Worm (Caenorhabditis elegans) whole organism, mixed stage, embryonic: ENCODE measurements around the gene timp-1.
A peak's percentile ranks its signal among the peaks of the same experiment; 100 is the strongest.

ENCODE experiments used
- M03D4.4 ChIP-seq: sonication (generic microtip); optimal IDR thresholded peaks from 2 replicates; lab custom pipeline; 2017; ENCODE audit warnings: mild to moderate bottlenecking, missing genetic modification characterization, missing compliant biosample characterization
- bed-3 ChIP-seq: fragments of 200-800 bp; sonication (Bioruptor generic); optimal IDR thresholded peaks from 3 replicates; lab custom pipeline; 2018; ENCODE audit warnings: mild to moderate bottlenecking, missing genetic modification characterization, moderate library complexity, missing compliant biosample characterization
- blmp-1 ChIP-seq: fragments of 150-350 bp; optimal IDR thresholded peaks from 2 replicates; lab custom pipeline; 2014; ENCODE audit warnings: missing biosample characterization, missing genetic modification characterization
- ceh-39 ChIP-seq: fragments of 150-350 bp; optimal IDR thresholded peaks from 2 replicates; lab custom pipeline; 2014; ENCODE audit warnings: missing biosample characterization, missing genetic modification characterization
- ceh-43 ChIP-seq: fragments of 200-800 bp; sonication (Bioruptor generic); optimal IDR thresholded peaks from 2 replicates; lab custom pipeline; 2018; ENCODE audit warnings: mild to moderate bottlenecking, missing genetic modification characterization, moderate library complexity, missing compliant biosample characterization
- ceh-83 ChIP-seq: fragments of 200-800 bp; sonication (Bioruptor generic); optimal IDR thresholded peaks from 2 replicates; lab custom pipeline; 2018; ENCODE audit warnings: mild to moderate bottlenecking, missing genetic modification characterization, missing compliant biosample characterization
- ces-1 ChIP-seq: fragments of 150-350 bp; optimal IDR thresholded peaks from 2 replicates; lab custom pipeline; 2014; ENCODE audit warnings: missing biosample characterization, missing genetic modification reagents, missing genetic modification characterization
- drap-1 ChIP-seq: fragments of 200-800 bp; sonication (Bioruptor generic); optimal IDR thresholded peaks from 3 replicates; lab custom pipeline; 2018; ENCODE audit warnings: mild to moderate bottlenecking, missing genetic modification characterization, missing compliant biosample characterization
- ham-2 ChIP-seq: fragments of 200-800 bp; sonication (Bioruptor generic); optimal IDR thresholded peaks from 2 replicates; lab custom pipeline; 2018; ENCODE audit warnings: mild to moderate bottlenecking, missing genetic modification characterization, missing compliant biosample characterization
- hlh-1 ChIP-seq: fragments of 150-350 bp; optimal IDR thresholded peaks from 2 replicates; lab custom pipeline; 2014; ENCODE audit warnings: missing biosample characterization, missing genetic modification reagents, missing genetic modification characterization
- lin-13 ChIP-seq: fragments of 150-350 bp; optimal IDR thresholded peaks from 2 replicates; lab custom pipeline; 2014; ENCODE audit warnings: missing biosample characterization, missing genetic modification characterization
- lin-32 ChIP-seq: fragments of 200-800 bp; sonication (Bioruptor generic); optimal IDR thresholded peaks from 2 replicates; lab custom pipeline; 2018; ENCODE audit warnings: mild to moderate bottlenecking, missing genetic modification characterization, missing compliant biosample characterization
- mab-5 ChIP-seq: fragments of 150-350 bp; optimal IDR thresholded peaks from 2 replicates; lab custom pipeline; 2014; ENCODE audit warnings: missing biosample characterization, missing genetic modification characterization
- mep-1 ChIP-seq: fragments of 150-350 bp; optimal IDR thresholded peaks from 2 replicates; lab custom pipeline; 2017; ENCODE audit warnings: missing biosample characterization, missing genetic modification reagents, missing genetic modification characterization, inconsistent platforms
- nhr-2 ChIP-seq: fragments of 150-350 bp; optimal IDR thresholded peaks from 2 replicates; lab custom pipeline; 2014; ENCODE audit warnings: missing biosample characterization, missing genetic modification characterization
- nhr-237 ChIP-seq: fragments of 150-350 bp; optimal IDR thresholded peaks from 2 replicates; lab custom pipeline; 2014; ENCODE audit warnings: missing biosample characterization, missing genetic modification characterization
- nhr-76 ChIP-seq: sonication (generic microtip); optimal IDR thresholded peaks from 2 replicates; lab custom pipeline; 2017; ENCODE audit warnings: missing biosample characterization, missing genetic modification characterization
- pha-4 ChIP-seq: fragments of 150-350 bp; optimal IDR thresholded peaks from 2 replicates; lab custom pipeline; 2018; ENCODE audit warnings: missing biosample characterization, missing genetic modification reagents, missing genetic modification characterization
- sem-2 ChIP-seq: fragments of 200-800 bp; sonication (Bioruptor generic); optimal IDR thresholded peaks from 2 replicates; lab custom pipeline; 2018; ENCODE audit warnings: mild to moderate bottlenecking, missing genetic modification characterization, missing compliant biosample characterization
- snpc-4 ChIP-seq: fragments of 150-350 bp; optimal IDR thresholded peaks from 2 replicates; lab custom pipeline; 2014; ENCODE audit warnings: missing biosample characterization, missing genetic modification characterization
- sptf-1 ChIP-seq: sonication (generic microtip); optimal IDR thresholded peaks from 2 replicates; lab custom pipeline; 2017; ENCODE audit warnings: mild to moderate bottlenecking, missing genetic modification characterization, moderate library complexity, missing compliant biosample characterization
- tbx-8 ChIP-seq: fragments of 200-800 bp; sonication (Bioruptor generic); optimal IDR thresholded peaks from 2 replicates; lab custom pipeline; 2018; ENCODE audit warnings: mild to moderate bottlenecking, missing genetic modification characterization, moderate library complexity, missing compliant biosample characterization
- unc-120 ChIP-seq: sonication (generic microtip); optimal IDR thresholded peaks from 2 replicates; lab custom pipeline; 2017; ENCODE audit warnings: missing genetic modification characterization, missing compliant biosample characterization; ENCODE audit not compliant: poor library complexity, severe bottlenecking
- unc-39 ChIP-seq: fragments of 150-350 bp; optimal IDR thresholded peaks from 2 replicates; lab custom pipeline; 2014; ENCODE audit warnings: missing biosample characterization, missing genetic modification characterization
- unc-62 ChIP-seq: fragments of 150-350 bp; optimal IDR thresholded peaks from 2 replicates; lab custom pipeline; 2014; ENCODE audit warnings: missing biosample characterization, missing genetic modification reagents, missing genetic modification characterization
- zip-8 ChIP-seq: fragments of 150-350 bp; optimal IDR thresholded peaks from 2 replicates; lab custom pipeline; 2014; ENCODE audit warnings: missing biosample characterization, missing genetic modification characterization
- ztf-11 ChIP-seq: fragments of 150-350 bp; optimal IDR thresholded peaks from 2 replicates; lab custom pipeline; 2014; ENCODE audit warnings: missing biosample characterization, missing genetic modification characterization

The timp-1 gene

DNA sequence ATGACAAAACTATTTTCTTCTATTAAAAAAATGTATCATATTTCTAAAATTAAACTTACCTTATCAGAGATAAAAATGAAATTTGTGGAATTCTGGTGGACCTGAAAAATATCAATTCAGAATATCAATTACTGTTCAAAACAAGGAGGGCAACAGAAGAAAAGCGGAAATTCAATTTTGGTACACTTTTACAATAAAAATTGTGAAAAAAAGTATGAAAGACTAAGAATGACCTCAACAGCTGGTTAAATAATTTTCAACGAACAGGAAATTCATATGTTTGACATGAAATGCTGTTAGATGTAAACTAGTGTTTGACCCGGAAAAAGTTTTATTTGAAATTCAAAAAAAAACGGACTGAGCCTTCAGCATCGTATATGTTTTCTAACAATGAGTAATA is 6.8 kb downstream of the timp-1 start, which contains the start of gene K07C11.7:
K07C11.7 (minus strand) TSS at position 101 of the 400 bp plus-strand sequence.
- TF ChIP-seq unc-62 (GFP tag; lab: Kevin White, UChicago) (no peak), sem-2 (GFP tag; lab: Kevin White, UChicago) (no peak)

DNA sequence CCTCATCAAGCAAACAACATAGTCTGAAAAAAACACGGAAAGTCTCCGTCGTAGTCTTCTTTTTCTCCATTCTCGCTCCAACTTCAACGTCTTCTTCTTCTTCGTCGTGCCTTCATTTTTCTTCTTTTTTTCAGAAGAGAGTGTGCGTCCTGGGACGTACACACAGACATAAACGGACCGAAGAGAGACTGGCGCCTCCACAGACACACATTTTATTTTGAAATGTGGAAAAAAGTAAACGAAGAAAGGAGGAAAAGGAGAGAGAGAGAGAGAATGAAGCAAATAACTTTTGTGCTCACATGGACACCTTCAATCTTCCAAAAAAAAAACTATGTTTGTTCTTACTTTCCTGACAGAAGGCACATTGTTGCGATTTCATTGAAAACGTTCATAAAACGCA is 8.1 kb downstream of the timp-1 start:
- TF ChIP-seq nhr-2 (no peak), unc-120 (tag; lab: Kevin White, UChicago) (no peak), ham-2 (GFP tag; lab: Kevin White, UChicago) (no peak), M03D4.4 (tag; lab: Kevin White, UChicago) (no peak), ces-1 (GFP tag; lab: Kevin White, UChicago) (no peak), sptf-1 (tag; lab: Kevin White, UChicago) (no peak), nhr-76 (tag; lab: Kevin White, UChicago) (no peak), lin-13 (tag; lab: Kevin White, UChicago) (no peak), zip-8 (tag; lab: Kevin White, UChicago) (no peak), unc-39 (tag; lab: Kevin White, UChicago) (no peak), pha-4 (no peak), blmp-1 (tag; lab: Kevin White, UChicago) (no peak), ztf-11 (no peak)

DNA sequence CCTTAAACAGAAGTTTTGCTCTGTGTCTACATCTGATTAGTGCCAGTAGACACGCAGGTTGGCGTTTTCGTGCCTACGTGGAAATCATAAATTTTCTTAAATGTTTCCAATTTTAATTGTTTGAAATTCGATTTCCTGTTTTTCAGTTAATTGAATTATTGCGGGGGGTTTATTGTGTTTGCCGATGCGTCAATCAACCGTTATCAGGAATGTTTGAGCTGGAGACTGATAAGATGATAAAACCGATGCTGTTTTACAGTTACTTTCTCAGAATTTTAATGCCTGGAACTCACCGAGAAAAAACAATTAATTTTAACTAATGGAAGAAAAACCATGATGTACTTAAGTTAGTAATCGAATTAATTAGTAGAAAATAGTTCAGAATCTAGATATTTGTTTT is 10.1 kb downstream of the timp-1 start:
- no peak for TF ChIP-seq pha-4
- no peak for TF ChIP-seq zip-8 (tag; lab: Kevin White, UChicago)
- no peak for TF ChIP-seq ceh-83 (GFP tag; lab: Kevin White, UChicago)
- TF ChIP-seq ceh-43 (GFP tag; lab: Kevin White, UChicago): no peak

DNA sequence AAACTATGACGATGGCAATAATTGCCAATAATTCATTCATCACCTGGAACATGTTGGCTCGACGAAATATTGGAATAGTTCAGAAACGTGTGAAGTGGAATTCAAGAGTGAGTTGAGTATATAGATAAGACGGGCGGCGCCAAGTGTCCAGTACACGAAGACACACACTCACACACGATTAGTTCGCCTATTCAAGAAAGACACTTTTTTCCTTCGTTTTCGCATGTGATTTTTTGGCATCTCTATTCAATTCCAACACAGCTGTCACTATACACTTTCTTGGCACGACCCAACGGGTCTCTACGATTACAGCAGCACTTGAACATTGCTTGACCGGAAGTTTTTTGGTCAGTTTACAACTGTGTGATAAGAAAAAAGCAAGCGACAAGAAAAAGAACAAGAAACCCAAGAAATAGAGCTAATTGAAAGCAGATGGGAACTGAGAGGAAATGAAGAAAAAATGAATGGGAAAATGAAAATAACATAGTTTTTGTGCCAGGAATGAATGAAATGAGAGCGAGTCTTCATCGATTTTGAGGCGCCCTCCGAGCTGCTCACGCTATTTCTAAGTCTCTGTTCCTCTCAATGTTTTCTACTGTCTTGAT is 10.7 kb downstream of the timp-1 start, which contains the start of gene K07C11.8:
K07C11.8 (minus strand) TSS at position 224 of the 605 bp plus-strand sequence.
- TF ChIP-seq ces-1 (GFP tag; lab: Kevin White, UChicago) (peak; percentile 3), M03D4.4 (tag; lab: Kevin White, UChicago) (no peak), hlh-1 (tag; lab: Kevin White, UChicago) (no peak)

DNA sequence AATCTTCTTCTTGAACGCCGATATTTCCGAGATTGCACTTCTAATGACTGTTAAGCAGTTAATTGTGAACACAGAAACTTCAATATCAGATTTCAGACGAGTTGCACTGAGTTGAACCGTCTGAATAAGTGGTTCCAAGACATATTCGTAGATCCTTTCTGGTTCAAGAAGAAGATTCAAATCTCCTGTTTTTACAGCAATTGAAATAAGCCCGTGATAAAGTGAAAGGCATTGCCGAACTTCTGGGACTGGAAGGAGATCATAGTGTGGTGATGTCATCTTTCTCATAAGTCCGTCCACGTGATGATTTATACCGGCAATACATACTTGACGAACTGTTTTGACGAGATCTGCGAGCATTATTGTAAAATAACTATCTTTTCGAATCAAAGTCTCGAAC is 12.5 kb downstream of the timp-1 start:
- no peak for TF ChIP-seq tbx-8 (GFP tag; lab: Kevin White, UChicago)
- no peak for TF ChIP-seq lin-32
- TF ChIP-seq nhr-237 (tag; lab: Kevin White, UChicago): no peak
- no peak for TF ChIP-seq ceh-39 (tag; lab: Kevin White, UChicago)
- no peak for TF ChIP-seq nhr-76 (tag; lab: Kevin White, UChicago)
- TF ChIP-seq drap-1 (GFP tag; lab: Kevin White, UChicago): no peak
- TF ChIP-seq ceh-83 (GFP tag; lab: Kevin White, UChicago): no peak
- no peak for TF ChIP-seq ztf-11

DNA sequence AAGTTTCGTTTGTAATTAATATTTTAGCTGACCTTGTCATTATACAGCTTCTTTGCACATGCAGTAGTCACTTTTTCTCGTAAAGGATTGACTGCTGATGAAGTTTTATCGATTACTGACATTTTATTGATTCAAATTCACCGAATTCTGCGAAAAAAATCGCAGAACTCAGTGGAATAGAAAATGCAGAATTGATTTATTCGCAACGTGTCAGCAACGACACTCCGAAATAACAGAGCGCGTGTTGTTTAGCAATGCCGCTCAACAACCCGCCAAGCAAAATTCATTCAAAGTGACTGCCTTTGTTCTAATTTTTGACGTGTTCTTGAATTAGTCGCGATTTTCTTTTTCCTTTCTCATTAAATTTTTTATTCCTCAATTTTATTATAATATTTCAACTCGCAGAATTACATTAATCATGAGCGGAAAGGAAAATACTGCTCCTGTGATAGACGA is 14.1 kb downstream of the timp-1 start, which contains the start of the genes cogc-6 and air-1:
cogc-6 (minus strand) TSS at position 234 of the 456 bp plus-strand sequence.
air-1 (plus strand) TSS at position 406 of the 456 bp plus-strand sequence.
- no peak for TF ChIP-seq ztf-11
- TF ChIP-seq nhr-237 (tag; lab: Kevin White, UChicago): no peak
- TF ChIP-seq unc-39 (tag; lab: Kevin White, UChicago): no peak
- no peak for TF ChIP-seq sptf-1 (tag; lab: Kevin White, UChicago)
- TF ChIP-seq drap-1 (GFP tag; lab: Kevin White, UChicago): no peak
- TF ChIP-seq mab-5 (tag; lab: Kevin White, UChicago): no peak
- no peak for TF ChIP-seq bed-3 (GFP tag; lab: Kevin White, UChicago)
- no peak for TF ChIP-seq lin-13 (tag; lab: Kevin White, UChicago)
- no peak for TF ChIP-seq snpc-4 (tag; lab: Kevin White, UChicago)
- peak; percentile 35 for TF ChIP-seq pha-4
- no peak for TF ChIP-seq ceh-83 (GFP tag; lab: Kevin White, UChicago)
- TF ChIP-seq ham-2 (GFP tag; lab: Kevin White, UChicago): no peak
- TF ChIP-seq mep-1: peak; percentile 8
- TF ChIP-seq hlh-1 (tag; lab: Kevin White, UChicago): no peak
- TF ChIP-seq, all 35 proteins: peak for 2
